Worm (Caenorhabditis elegans): ENCODE results near the gene mstr-2.
A peak's percentile ranks its signal among the peaks of the same experiment; 100 is the strongest.

The mstr-2 gene

DNA sequence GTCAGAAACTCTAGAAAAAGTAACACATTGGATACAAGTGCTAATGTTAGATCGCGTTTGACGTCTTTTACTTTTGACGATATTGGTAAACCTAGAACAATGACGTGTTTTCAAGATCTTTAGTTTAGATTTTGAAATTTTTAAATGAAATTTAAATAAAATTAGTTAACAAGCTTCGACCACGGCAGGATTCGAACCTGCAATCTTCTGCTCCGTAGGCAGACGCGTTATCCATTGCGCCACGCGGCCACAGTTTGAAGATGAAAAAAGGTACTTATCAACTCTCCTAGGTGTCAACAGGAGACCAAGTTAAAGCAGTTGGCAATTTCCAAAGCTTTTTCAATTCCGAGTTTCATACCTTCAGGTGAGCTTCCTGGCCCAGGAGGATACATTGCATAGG is 19.6 kb upstream of the mstr-2 start (continued):
- TF ChIP-seq lsy-2 (tag; optimal IDR thresholded peaks at IDR 0.05) (peak in 1 of 2 experiments; percentile 35), C16A3.4 (tag; optimal IDR thresholded peaks at IDR 0.05) (no peak)

DNA sequence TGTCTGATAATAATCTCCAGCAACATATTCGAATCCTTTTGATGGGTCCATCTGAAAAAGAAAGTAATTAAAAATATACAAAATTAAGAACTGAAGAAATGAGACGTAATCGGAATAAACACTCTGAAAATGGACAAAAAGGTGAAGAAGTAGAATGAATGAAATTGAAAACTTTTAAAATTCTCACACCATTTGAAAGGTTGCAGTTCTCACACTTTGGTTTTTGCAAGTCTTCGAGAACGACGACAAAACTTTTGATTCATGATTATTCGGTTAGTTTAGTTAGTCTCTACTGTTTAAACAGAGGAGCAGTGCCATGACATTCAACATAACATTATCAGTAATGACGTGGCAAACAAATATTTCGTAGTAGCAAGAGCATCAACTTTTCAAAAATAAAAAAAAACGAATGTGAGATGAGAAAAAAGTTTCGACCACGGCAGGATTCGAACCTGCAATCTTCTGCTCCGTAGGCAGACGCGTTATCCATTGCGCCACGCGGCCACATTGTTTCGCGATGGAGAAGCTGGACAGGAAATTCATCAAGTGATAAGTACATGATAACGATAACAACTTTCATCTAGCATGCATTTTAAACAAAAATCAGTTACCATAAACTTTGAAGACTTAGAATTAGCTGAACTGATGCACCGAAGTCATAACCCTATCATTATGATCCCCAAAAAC is 18.9 kb upstream of the mstr-2 start, which contains the start of gene ceh-43:
ceh-43 (minus strand) TSS at position 51 of the 687 bp plus-strand sequence.
- TF ChIP-seq tlp-1 (tag; optimal IDR thresholded peaks at IDR 0.05) = no peak
- TF ChIP-seq isw-1 (GFP tag; IDR thresholded peaks at IDR 0.05) = no peak
- no peak for TF ChIP-seq efl-1 (optimal IDR thresholded peaks at IDR 0.05)
- TF ChIP-seq efl-1 (GFP tag; optimal IDR thresholded peaks at IDR 0.05 in 1 of 2) = peak in 1 of 2 experiments; percentile 63
- peak; percentile 14 for TF ChIP-seq elt-2 (tag; optimal IDR thresholded peaks at IDR 0.05)
- TF ChIP-seq lin-35 (GFP tag; optimal IDR thresholded peaks at IDR 0.05) = peak in 1 of 2 experiments; percentile 27

DNA sequence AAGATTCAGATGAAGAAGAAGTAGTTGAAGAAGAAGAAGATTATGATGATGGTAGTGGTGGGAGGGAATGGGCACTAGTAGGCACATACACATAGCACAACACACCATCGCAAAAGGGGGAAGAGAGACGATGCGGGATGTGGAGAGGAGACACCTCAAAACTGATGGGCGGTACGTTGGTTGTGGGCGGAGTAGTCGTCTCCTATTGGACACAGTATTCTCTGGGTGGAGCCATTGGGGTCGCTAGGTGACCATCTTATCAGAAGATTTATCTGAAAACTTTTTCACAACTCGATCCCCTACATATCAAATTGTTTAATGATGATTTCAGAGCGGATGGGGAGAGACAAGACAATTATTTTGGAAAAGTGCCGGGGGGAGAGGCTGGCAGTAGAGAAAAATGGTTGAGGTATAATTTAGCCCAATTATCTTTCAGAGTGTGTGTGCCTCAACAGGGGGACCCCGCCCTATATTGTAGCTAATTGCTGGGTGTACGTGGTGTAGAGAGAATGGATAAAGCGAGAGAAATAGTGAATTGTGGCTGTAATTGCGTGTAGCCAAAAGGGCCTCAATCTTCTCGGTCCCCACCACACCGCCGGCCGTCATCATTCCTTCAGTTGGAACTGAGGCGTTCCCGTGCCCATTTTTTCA is 18.0 kb upstream of the mstr-2 start:
- TF ChIP-seq lin-13 (GFP tag; optimal IDR thresholded peaks at IDR 0.05) (no peak), C04F5.9 (tag; optimal IDR thresholded peaks at IDR 0.05) (no peak), mef-2 (tag; optimal IDR thresholded peaks at IDR 0.05) (no peak), tlp-1 (tag; optimal IDR thresholded peaks at IDR 0.05) (no peak), ets-5 (GFP tag; IDR thresholded peaks at IDR 0.05) (no peak), zip-4 (GFP tag; optimal IDR thresholded peaks at IDR 0.05) (no peak), ces-1 (GFP tag; optimal IDR thresholded peaks at IDR 0.05) (no peak), mep-1 (tag; optimal IDR thresholded peaks at IDR 0.05) (no peak), lin-14 (GFP tag; optimal IDR thresholded peaks at IDR 0.05) (peak; percentile 42), unc-98 (GFP tag; IDR thresholded peaks at IDR 0.05) (no peak), lsy-2 (tag; optimal IDR thresholded peaks at IDR 0.05) (peak in 1 of 2 experiments; percentile 12), skn-1 (tag; optimal IDR thresholded peaks at IDR 0.05) (no peak), lin-35 (GFP tag; optimal IDR thresholded peaks at IDR 0.05) (no peak), alr-1 (tag; optimal IDR thresholded peaks at IDR 0.05; ENCODE audit: borderline replicate concordance) (no peak), pax-3 (tag; optimal IDR thresholded peaks at IDR 0.05) (peak; percentile 1), lir-3 (tag; optimal IDR thresholded peaks at IDR 0.05; ENCODE audit: poor library complexity) (no peak), aly-2 (tag; optimal IDR thresholded peaks at IDR 0.05) (no peak)

DNA sequence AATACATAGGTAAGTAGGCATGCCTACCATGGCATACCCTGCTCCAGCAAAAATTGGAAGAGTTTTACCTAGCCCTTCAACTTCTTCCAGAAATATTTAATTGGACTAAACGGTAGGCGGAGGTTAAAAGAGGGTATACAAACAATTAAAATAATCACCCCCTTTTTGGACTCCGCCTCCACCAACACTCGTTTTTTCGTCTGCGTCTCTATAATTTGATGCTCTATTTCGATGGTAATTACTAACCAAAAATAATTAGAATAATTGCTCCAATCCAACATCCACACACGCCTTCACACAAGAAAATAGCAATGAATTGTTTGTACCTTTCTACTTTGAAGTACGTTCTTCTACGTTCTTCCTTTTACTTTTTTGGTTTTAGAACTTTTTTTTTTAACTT is 16.2 kb upstream of the mstr-2 start:
- peak; percentile 76 for TF ChIP-seq nhr-85 (tag)
- no peak for TF ChIP-seq mep-1 (tag; optimal IDR thresholded peaks at IDR 0.05)
- peak; percentile 26; the same call in 1 of the 2 replicates for TF ChIP-seq grh-1 (GFP tag; IDR thresholded peaks at IDR 0.05)
- TF ChIP-seq lsy-2 (tag; optimal IDR thresholded peaks at IDR 0.05) = peak in 1 of 2 experiments; percentile 31
- TF ChIP-seq ceh-63 (GFP tag; optimal IDR thresholded peaks at IDR 0.05) = no peak
- TF ChIP-seq ceh-8 (GFP tag; optimal IDR thresholded peaks at IDR 0.05) = peak; percentile 8
- TF ChIP-seq ceh-82 (tag; optimal IDR thresholded peaks at IDR 0.05) = peak in 1 of 3 experiments; percentile 5
- TF ChIP-seq lin-14 (GFP tag; optimal IDR thresholded peaks at IDR 0.05) = peak; percentile 47

DNA sequence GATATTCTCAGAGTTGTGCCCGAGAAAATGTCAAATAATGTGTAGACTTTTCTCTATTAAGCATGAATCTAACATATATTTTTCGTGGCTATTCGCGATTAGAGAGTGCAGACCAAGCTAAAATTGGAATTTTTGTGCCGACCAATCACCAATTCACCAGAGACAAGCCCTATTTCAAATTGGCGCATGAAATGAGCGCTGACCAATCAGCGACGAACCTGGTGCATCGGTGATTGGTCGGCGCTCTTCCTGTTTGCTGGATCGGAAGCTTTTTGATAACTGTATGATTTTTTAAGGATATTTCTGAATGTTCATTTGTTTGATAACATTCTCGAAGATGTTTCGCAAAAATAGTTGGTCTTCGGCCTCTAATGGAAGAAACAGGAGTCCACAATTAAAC is 15.6 kb upstream of the mstr-2 start:
- TF ChIP-seq pag-3 (tag; optimal IDR thresholded peaks at IDR 0.05; ENCODE audit: borderline replicate concordance, insufficient read depth) = no peak
- no peak for TF ChIP-seq skn-1 (tag; optimal IDR thresholded peaks at IDR 0.05)
- no peak for TF ChIP-seq ceh-82 (tag; optimal IDR thresholded peaks at IDR 0.05)

DNA sequence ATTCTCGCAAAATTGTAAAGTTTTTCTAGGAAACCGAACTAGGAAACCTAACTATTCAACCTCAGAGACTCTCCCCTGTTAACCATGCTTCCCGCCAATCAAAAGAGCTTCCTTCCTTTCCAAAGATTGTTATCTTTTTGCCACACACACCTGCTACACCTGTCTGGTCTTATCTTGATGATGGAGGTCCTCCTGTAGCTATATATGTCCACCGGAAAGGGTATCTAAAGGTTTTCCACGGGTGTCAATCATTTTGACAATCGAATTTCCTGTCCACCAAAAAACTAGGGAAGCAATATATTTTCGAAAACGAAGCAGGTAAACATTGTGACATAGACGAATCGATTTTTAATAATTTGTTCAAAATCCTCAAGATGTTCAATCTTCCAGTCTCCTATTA is 15.1 kb upstream of the mstr-2 start:
- TF ChIP-seq lin-39 (tag; optimal IDR thresholded peaks at IDR 0.05) (no peak), rnt-1 (tag; optimal IDR thresholded peaks at IDR 0.05) (peak; percentile 27), lin-14 (GFP tag; optimal IDR thresholded peaks at IDR 0.05) (peak; percentile 10), sox-4 (tag; optimal IDR thresholded peaks at IDR 0.05) (no peak), aly-2 (tag; optimal IDR thresholded peaks at IDR 0.05) (no peak), nhr-237 (tag; optimal IDR thresholded peaks at IDR 0.05) (no peak), sptf-1 (tag; optimal IDR thresholded peaks at IDR 0.05) (no peak)

Measured in whole organism, L1 larva.